Fruit fly (Drosophila melanogaster): ENCODE results near the gene CG13796.
"Not testable (repeated sequence)": the region's sequence is repeated elsewhere in the genome, so short reads cannot be mapped to it uniquely, and the experiment has no call there.

DNA sequence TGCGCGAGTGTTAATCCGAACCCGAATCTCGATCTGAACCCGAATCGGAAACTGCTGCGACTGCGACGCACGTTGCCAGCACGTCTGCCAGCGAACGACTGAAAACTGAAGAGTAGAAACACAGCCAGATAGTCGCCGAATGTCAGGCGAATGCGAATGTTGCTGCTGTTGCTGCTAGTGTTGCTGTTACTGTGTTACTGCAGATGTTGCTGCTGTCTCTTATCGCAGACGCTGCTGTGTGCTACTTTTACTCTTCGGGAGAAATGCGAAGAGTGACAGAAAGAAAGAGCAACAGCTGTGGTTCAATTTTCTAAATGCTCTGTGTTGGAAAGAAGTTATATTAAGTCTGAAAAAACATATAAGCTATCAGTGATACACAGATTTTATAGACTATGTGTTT lies 6.2 kb upstream of the CG13796 start, which contains the start of gene CG31904:
- TF ChIP-seq Clk (GFP tag; optimal IDR thresholded peaks at IDR 0.05); pad (GFP tag; optimal IDR thresholded peaks at IDR 0.05); Hr96 (GFP tag; optimal IDR thresholded peaks at IDR 0.05); CG1620 (GFP tag; optimal IDR thresholded peaks at IDR 0.05); tj (GFP tag; optimal IDR thresholded peaks at IDR 0.05); cnc (optimal IDR thresholded peaks at IDR 0.05); toe (GFP tag; optimal IDR thresholded peaks at IDR 0.05); CG5204 (GFP tag; optimal IDR thresholded peaks at IDR 0.05); CG11617 (GFP tag; optimal IDR thresholded peaks at IDR 0.05); kay (GFP tag; ENCODE audit: borderline replicate concordance); bab1 (GFP tag; optimal IDR thresholded peaks at IDR 0.05); Crg-1 (GFP tag; optimal IDR thresholded peaks at IDR 0.05); CG7045 (GFP tag; optimal IDR thresholded peaks at IDR 0.05): not testable (repeated sequence)

Measured in whole organism, adult.